Worm (Caenorhabditis elegans): ENCODE measurements around the gene flp-3.
A peak's percentile ranks its signal among the peaks of the same experiment; 100 is the strongest.

The flp-3 gene

DNA sequence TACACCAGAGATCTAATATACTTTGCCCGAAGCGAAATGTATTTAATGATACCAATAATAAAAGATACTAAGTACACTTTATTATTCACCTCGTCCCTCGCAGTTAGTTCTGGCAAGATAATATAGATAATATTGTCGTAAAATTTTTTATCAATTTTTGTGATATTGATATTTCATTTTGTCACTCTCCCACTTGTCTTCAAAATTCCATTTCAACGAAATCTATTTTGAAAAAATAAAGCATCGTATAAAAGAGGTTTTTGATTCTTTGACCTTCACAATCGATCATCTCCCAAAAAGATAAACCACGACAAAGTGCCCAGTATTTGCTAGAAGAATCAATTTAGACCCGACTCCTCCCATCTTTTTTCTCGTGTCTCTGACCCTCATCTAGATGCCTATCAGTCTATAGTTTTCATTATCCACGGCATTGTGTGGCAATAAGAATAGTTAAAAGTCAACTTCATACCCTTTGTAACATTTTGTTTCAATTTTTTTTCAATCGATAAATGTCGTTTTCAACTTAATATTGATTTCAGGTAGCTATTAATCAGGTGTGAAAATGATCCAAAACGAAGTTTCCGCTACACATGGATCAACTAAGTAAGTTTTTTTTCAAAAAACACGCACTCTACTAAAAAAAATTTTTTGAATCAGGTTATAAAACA lies 38.9 kb downstream of the flp-3 start, which contains the start of gene cbs-1:
cbs-1 (plus strand) TSS at position 534 of the 668 bp plus-strand sequence.
- TF ChIP-seq nhr-12 (tag; optimal IDR thresholded peaks at IDR 0.05) (no peak), M03D4.4 (tag; optimal IDR thresholded peaks at IDR 0.05) (no peak), nhr-237 (tag; optimal IDR thresholded peaks at IDR 0.05) (no peak), unc-62 (GFP tag; optimal IDR thresholded peaks at IDR 0.05) (no peak), zip-8 (tag; optimal IDR thresholded peaks at IDR 0.05) (no peak), lin-32 (GFP tag; optimal IDR thresholded peaks at IDR 0.05) (no peak), cnd-1 (tag; optimal IDR thresholded peaks at IDR 0.05) (no peak), blmp-1 (tag; optimal IDR thresholded peaks at IDR 0.05) (no peak)

ce11 chrX:10051625-10052024 lies 41.1 kb downstream of the flp-3 start:
- no peak for TF ChIP-seq ces-1 (GFP tag; optimal IDR thresholded peaks at IDR 0.05)
- no peak for TF ChIP-seq mab-5 (tag; optimal IDR thresholded peaks at IDR 0.05)
- no peak for TF ChIP-seq hlh-1 (tag; optimal IDR thresholded peaks at IDR 0.05)
- TF ChIP-seq ceh-43 (GFP tag; optimal IDR thresholded peaks at IDR 0.05), result no peak
- no peak for TF ChIP-seq zip-8 (tag; optimal IDR thresholded peaks at IDR 0.05)
- TF ChIP-seq elt-3 (tag; optimal IDR thresholded peaks at IDR 0.05), result no peak
- no peak for TF ChIP-seq snpc-4 (tag; optimal IDR thresholded peaks at IDR 0.05)
- no peak for TF ChIP-seq lin-32 (GFP tag; optimal IDR thresholded peaks at IDR 0.05)
- TF ChIP-seq mls-2 (tag; optimal IDR thresholded peaks at IDR 0.05), result no peak
- no peak for TF ChIP-seq lsy-2 (tag; optimal IDR thresholded peaks at IDR 0.05)
- no peak for TF ChIP-seq M03D4.4 (tag; optimal IDR thresholded peaks at IDR 0.05)
- TF ChIP-seq drap-1 (GFP tag; optimal IDR thresholded peaks at IDR 0.05), result no peak
- TF ChIP-seq unc-39 (tag; optimal IDR thresholded peaks at IDR 0.05), result no peak
- TF ChIP-seq nhr-28 (tag; optimal IDR thresholded peaks at IDR 0.05), result no peak
- no peak for TF ChIP-seq tbx-8 (GFP tag; optimal IDR thresholded peaks at IDR 0.05)
- TF ChIP-seq sptf-1 (tag; optimal IDR thresholded peaks at IDR 0.05), result no peak
- no peak for TF ChIP-seq elt-1 (tag; optimal IDR thresholded peaks at IDR 0.05; ENCODE audit: borderline replicate concordance, insufficient read depth)
- TF ChIP-seq lin-13 (tag; optimal IDR thresholded peaks at IDR 0.05), result no peak

- TF ChIP-seq sem-2 (GFP tag; optimal IDR thresholded peaks at IDR 0.05) (no peak), zip-8 (tag; optimal IDR thresholded peaks at IDR 0.05) (no peak), mep-1 (tag; optimal IDR thresholded peaks at IDR 0.05) (no peak), ham-2 (GFP tag; optimal IDR thresholded peaks at IDR 0.05) (no peak), cnd-1 (tag; optimal IDR thresholded peaks at IDR 0.05) (no peak), blmp-1 (tag; optimal IDR thresholded peaks at IDR 0.05) (no peak), ztf-11 (tag; optimal IDR thresholded peaks at IDR 0.05) (no peak), M03D4.4 (tag; optimal IDR thresholded peaks at IDR 0.05) (no peak), flh-1 (GFP tag; optimal IDR thresholded peaks at IDR 0.05) (no peak), nhr-237 (tag; optimal IDR thresholded peaks at IDR 0.05) (no peak), ces-1 (GFP tag; optimal IDR thresholded peaks at IDR 0.05) (no peak), mab-5 (tag; optimal IDR thresholded peaks at IDR 0.05) (no peak)
Measured at ce11 chrX:10049160-10049559, 43.6 kb downstream of the flp-3 start, which contains the start of gene gnrr-3. Gene gnrr-3, plus strand, starts transcription at chrX:10049460.

DNA sequence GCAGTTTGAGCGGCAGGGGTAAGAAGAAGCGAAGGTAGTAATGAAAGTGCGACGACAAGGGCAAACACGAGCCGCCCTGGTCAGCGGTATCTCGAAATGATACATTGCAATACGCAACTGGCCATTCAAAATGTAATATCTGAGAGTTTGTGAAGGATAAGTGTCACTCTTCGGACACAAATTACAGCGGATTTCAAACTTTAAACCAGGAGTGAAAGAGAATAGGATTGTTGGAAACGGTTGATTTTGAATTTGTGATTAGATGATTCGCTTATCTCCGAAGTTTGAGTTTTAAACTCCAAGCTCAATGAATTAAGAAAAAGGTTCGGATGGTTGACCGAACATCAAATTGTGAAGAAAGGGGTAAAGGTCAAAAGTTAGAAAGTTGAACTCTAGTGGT lies 45.4 kb downstream of the flp-3 start, which contains the start of gene ZC374.2:
ZC374.2 (minus strand) TSS at position 101 of the 400 bp plus-strand sequence.
- peak; percentile 34 for TF ChIP-seq hlh-1 (tag; optimal IDR thresholded peaks at IDR 0.05)
- no peak for TF ChIP-seq ceh-43 (GFP tag; optimal IDR thresholded peaks at IDR 0.05)

ce11 chrX:10044473-10044872 lies 48.3 kb downstream of the flp-3 start:
- TF ChIP-seq zip-8 (tag; optimal IDR thresholded peaks at IDR 0.05) (no peak), nhr-237 (tag; optimal IDR thresholded peaks at IDR 0.05) (no peak), unc-62 (GFP tag; optimal IDR thresholded peaks at IDR 0.05) (no peak), M03D4.4 (tag; optimal IDR thresholded peaks at IDR 0.05) (no peak), unc-39 (tag; optimal IDR thresholded peaks at IDR 0.05) (no peak), ces-1 (GFP tag; optimal IDR thresholded peaks at IDR 0.05) (no peak), nhr-28 (tag; optimal IDR thresholded peaks at IDR 0.05) (no peak), nhr-12 (tag; optimal IDR thresholded peaks at IDR 0.05) (no peak), hlh-1 (tag; optimal IDR thresholded peaks at IDR 0.05) (no peak), nhr-2 (tag; optimal IDR thresholded peaks at IDR 0.05) (no peak), elt-3 (tag; optimal IDR thresholded peaks at IDR 0.05) (no peak), mep-1 (tag; optimal IDR thresholded peaks at IDR 0.05) (no peak), cnd-1 (tag; optimal IDR thresholded peaks at IDR 0.05) (no peak), sem-2 (GFP tag; optimal IDR thresholded peaks at IDR 0.05) (no peak), tbx-8 (GFP tag; optimal IDR thresholded peaks at IDR 0.05) (no peak), lsy-2 (tag; optimal IDR thresholded peaks at IDR 0.05) (no peak), mab-5 (tag; optimal IDR thresholded peaks at IDR 0.05) (no peak), snpc-4 (tag; optimal IDR thresholded peaks at IDR 0.05) (no peak), unc-120 (tag; optimal IDR thresholded peaks at IDR 0.05; ENCODE audit: poor library complexity, severe bottlenecking) (no peak), lin-13 (tag; optimal IDR thresholded peaks at IDR 0.05) (no peak)

Measured in whole organism, mixed stage, embryonic.